Worm (Caenorhabditis elegans): ENCODE measurements around the gene R05G9.5.

The R05G9.5 gene

ce11 chrII:6454671-6455070 lies 45.4 kb downstream of the R05G9.5 start, which contains the start of gene aptf-1:
aptf-1 (plus strand) TSS chrII:6454971.
- no peak for TF ChIP-seq nhr-12 (tag; optimal IDR thresholded peaks at IDR 0.05)
- no peak for TF ChIP-seq lin-39 (tag; optimal IDR thresholded peaks at IDR 0.05)

- TF ChIP-seq lin-39 (tag; optimal IDR thresholded peaks at IDR 0.05) (peak; percentile 42), nhr-237 (tag; optimal IDR thresholded peaks at IDR 0.05) (no peak), nfya-1 (tag; optimal IDR thresholded peaks at IDR 0.05; ENCODE audit: insufficient read depth) (peak; percentile 58), snpc-4 (tag; optimal IDR thresholded peaks at IDR 0.05) (peak; percentile 82), elt-1 (tag; optimal IDR thresholded peaks at IDR 0.05) (no peak), ztf-4 (tag; optimal IDR thresholded peaks at IDR 0.05) (no peak), lsy-12 (tag; optimal IDR thresholded peaks at IDR 0.05) (no peak), hmg-11 (tag; optimal IDR thresholded peaks at IDR 0.05) (no peak), ama-1 (optimal IDR thresholded peaks at IDR 0.05) (no peak), egl-5 (tag; optimal IDR thresholded peaks at IDR 0.05) (peak; percentile 12), R02D3.7 (tag; optimal IDR thresholded peaks at IDR 0.05) (no peak), nhr-25 (tag; optimal IDR thresholded peaks at IDR 0.05) (peak; percentile 71), fkh-10 (GFP tag; optimal IDR thresholded peaks at IDR 0.05) (no peak), lin-15B (tag; optimal IDR thresholded peaks at IDR 0.05) (peak; percentile 64), egl-27 (tag; optimal IDR thresholded peaks at IDR 0.05) (no peak), elt-2 (tag; optimal IDR thresholded peaks at IDR 0.05) (peak; percentile 39), nhr-43 (tag; optimal IDR thresholded peaks at IDR 0.05; ENCODE audit: poor library complexity, severe bottlenecking) (peak; percentile 6), pha-4 (tag; optimal IDR thresholded peaks at IDR 0.05) (peak; percentile 84), ceh-28 (tag; optimal IDR thresholded peaks at IDR 0.05) (no peak), ztf-11 (tag; optimal IDR thresholded peaks at IDR 0.05) (no peak), ceh-82 (tag; optimal IDR thresholded peaks at IDR 0.05) (no peak), daf-12 (tag; optimal IDR thresholded peaks at IDR 0.05) (no peak), mdl-1 (tag; optimal IDR thresholded peaks at IDR 0.05) (no peak), sea-2 (GFP tag; optimal IDR thresholded peaks at IDR 0.05) (no peak), fos-1 (tag; optimal IDR thresholded peaks at IDR 0.05) (no peak), nhr-28 (tag; optimal IDR thresholded peaks at IDR 0.05) (no peak), ceh-9 (tag; optimal IDR thresholded peaks at IDR 0.05) (no peak)
Measured at ce11 chrII:6453341-6453806, 46.7 kb downstream of the R05G9.5 start, which contains the start of gene atg-16.2. atg-16.2 (minus strand) TSS chrII:6453391.

- TF ChIP-seq elt-2 (tag; optimal IDR thresholded peaks at IDR 0.05) (peak; percentile 37), nhr-28 (tag; optimal IDR thresholded peaks at IDR 0.05) (no peak)
Measured at ce11 chrII:6449656-6450055, 50.4 kb downstream of the R05G9.5 start, which contains the start of gene nhr-22. nhr-22 (minus strand) TSS chrII:6449792.

All from whole organism, L3 larva.